Worm (Caenorhabditis elegans) whole organism, L2 larva: ENCODE results near the gene rgs-2.
A peak's percentile ranks its signal among the peaks of the same experiment; 100 is the strongest.

Experiments
- C34F6.9 ChIP-seq: fragments of 150-350 bp; optimal IDR thresholded peaks from 2 replicates; lab custom pipeline; 2014; ENCODE audit warnings: missing biosample characterization, missing genetic modification characterization
- F13H6.1 ChIP-seq: sonication (generic microtip); optimal IDR thresholded peaks from 2 replicates; lab custom pipeline; 2016; ENCODE audit warnings: missing genetic modification characterization, missing compliant biosample characterization
- ZK546.5 ChIP-seq: sonication (generic microtip); optimal IDR thresholded peaks from 2 replicates; lab custom pipeline; 2017; ENCODE audit warnings: missing biosample characterization, missing genetic modification characterization
- alr-1 ChIP-seq: fragments of 150-350 bp; optimal IDR thresholded peaks from 2 replicates; lab custom pipeline; 2014; ENCODE audit warnings: missing biosample characterization, missing genetic modification characterization
- ama-1 ChIP-seq: fragments of 150-350 bp; optimal IDR thresholded peaks from 2 replicates; lab custom pipeline; 2018; ENCODE audit warnings: inconsistent platforms
- ceh-16 ChIP-seq: fragments of 150-350 bp; optimal IDR thresholded peaks from 2 replicates; lab custom pipeline; 2014; ENCODE audit warnings: missing biosample characterization, missing genetic modification characterization
- crh-2 ChIP-seq: sonication (generic microtip); optimal IDR thresholded peaks from 2 replicates; lab custom pipeline; 2017; ENCODE audit warnings: missing biosample characterization, missing genetic modification characterization
- dmd-4 ChIP-seq: sonication (generic microtip); optimal IDR thresholded peaks from 2 replicates; lab custom pipeline; 2017; ENCODE audit warnings: missing biosample characterization, missing genetic modification characterization
- egl-27 ChIP-seq: sonication (generic microtip); optimal IDR thresholded peaks from 3 replicates; lab custom pipeline; 2017; ENCODE audit warnings: missing biosample characterization, missing genetic modification reagents, missing genetic modification characterization
- elt-1 ChIP-seq: fragments of 150-350 bp; optimal IDR thresholded peaks from 2 replicates; lab custom pipeline; 2014; ENCODE audit warnings: missing biosample characterization, missing genetic modification characterization
- fos-1 ChIP-seq: fragments of 150-350 bp; optimal IDR thresholded peaks from 2 replicates; lab custom pipeline; 2014; ENCODE audit warnings: missing biosample characterization, missing genetic modification characterization
- gmeb-1 ChIP-seq: fragments of 150-350 bp; optimal IDR thresholded peaks from 2 replicates; lab custom pipeline; 2014; ENCODE audit warnings: missing biosample characterization, missing genetic modification characterization
- lin-11 ChIP-seq: fragments of 150-350 bp; sonication (generic microtip); optimal IDR thresholded peaks from 2 replicates; lab custom pipeline; 2014; ENCODE audit warnings: missing biosample characterization, missing genetic modification characterization, inconsistent platforms, mixed read lengths
- lin-13 ChIP-seq: fragments of 150-350 bp; optimal IDR thresholded peaks from 2 replicates; lab custom pipeline; 2014; ENCODE audit warnings: missing biosample characterization, missing genetic modification reagents, missing genetic modification characterization
- lin-39 ChIP-seq: fragments of 150-350 bp; optimal IDR thresholded peaks from 2 replicates; lab custom pipeline; 2014; ENCODE audit warnings: missing biosample characterization, missing genetic modification reagents, missing genetic modification characterization
- lsy-2 ChIP-seq, 2 experiments: fragments of 150-350 bp in 1 of 2; sonication (generic microtip) in 1 of 2; optimal IDR thresholded peaks; 2 replicates each; lab custom pipeline; 2014 to 2017; ENCODE audit warnings: missing biosample characterization in 2 of 2, missing genetic modification characterization in 2 of 2
- mab-5 ChIP-seq: fragments of 150-350 bp; optimal IDR thresholded peaks from 2 replicates; lab custom pipeline; 2014; ENCODE audit warnings: missing biosample characterization, missing genetic modification characterization
- mbf-1 ChIP-seq: sonication (generic microtip); optimal IDR thresholded peaks from 2 replicates; lab custom pipeline; 2017; ENCODE audit warnings: missing biosample characterization, missing genetic modification characterization
- mdl-1 ChIP-seq, 2 experiments: fragments of 150-350 bp in 1 of 2; sonication (generic microtip) in 1 of 2; optimal IDR thresholded peaks; 2 replicates each; lab custom pipeline; 2017; ENCODE audit warnings: missing biosample characterization in 2 of 2, missing genetic modification characterization in 2 of 2
- nhr-10 ChIP-seq: sonication (generic microtip); optimal IDR thresholded peaks from 2 replicates; lab custom pipeline; 2017; ENCODE audit warnings: missing biosample characterization, missing genetic modification characterization
- nhr-12 ChIP-seq: fragments of 150-350 bp; optimal IDR thresholded peaks from 2 replicates; lab custom pipeline; 2014; ENCODE audit warnings: missing biosample characterization, missing genetic modification characterization
- nhr-129 ChIP-seq: fragments of 150-350 bp; optimal IDR thresholded peaks from 2 replicates; lab custom pipeline; 2014; ENCODE audit warnings: missing biosample characterization, missing genetic modification characterization
- nhr-21 ChIP-seq: fragments of 150-350 bp; optimal IDR thresholded peaks from 2 replicates; lab custom pipeline; 2014; ENCODE audit warnings: missing biosample characterization, missing genetic modification characterization
- nhr-23 ChIP-seq: fragments of 150-350 bp; optimal IDR thresholded peaks from 2 replicates; lab custom pipeline; 2014; ENCODE audit warnings: missing biosample characterization, missing genetic modification reagents, missing genetic modification characterization
- nhr-237 ChIP-seq: fragments of 150-350 bp; optimal IDR thresholded peaks from 2 replicates; lab custom pipeline; 2014; ENCODE audit warnings: missing biosample characterization, missing genetic modification characterization
- nhr-25 ChIP-seq: fragments of 150-350 bp; sonication (generic microtip); optimal IDR thresholded peaks from 3 replicates; lab custom pipeline; 2014; ENCODE audit warnings: missing biosample characterization, missing genetic modification characterization
- nhr-6 ChIP-seq: fragments of 150-350 bp; optimal IDR thresholded peaks from 2 replicates; lab custom pipeline; 2014; ENCODE audit warnings: missing biosample characterization, missing genetic modification characterization
- nhr-77 ChIP-seq: fragments of 150-350 bp; optimal IDR thresholded peaks from 2 replicates; lab custom pipeline; 2014; ENCODE audit warnings: missing biosample characterization, missing genetic modification characterization
- sem-4 ChIP-seq: fragments of 150-350 bp; optimal IDR thresholded peaks from 2 replicates; lab custom pipeline; 2014; ENCODE audit warnings: missing biosample characterization, missing genetic modification reagents, missing genetic modification characterization
- sma-3 ChIP-seq: sonication (generic microtip); optimal IDR thresholded peaks from 2 replicates; lab custom pipeline; 2016; ENCODE audit warnings: missing genetic modification reagents, missing genetic modification characterization, missing compliant biosample characterization
- sma-9 ChIP-seq, 2 experiments: fragments of 150-350 bp in 1 of 2; sonication (generic microtip) in 1 of 2; optimal IDR thresholded peaks; 2 replicates each; lab custom pipeline; 2014 to 2016; ENCODE audit warnings: missing genetic modification characterization in 2 of 2, mild to moderate bottlenecking in 1 of 2, missing biosample characterization in 1 of 2, missing compliant biosample characterization in 1 of 2, missing genetic modification reagents in 1 of 2, moderate library complexity in 1 of 2
- snpc-4 ChIP-seq: fragments of 150-350 bp; optimal IDR thresholded peaks from 2 replicates; lab custom pipeline; 2014; ENCODE audit warnings: missing biosample characterization, missing genetic modification characterization
- unc-39 ChIP-seq: fragments of 150-350 bp; optimal IDR thresholded peaks from 2 replicates; lab custom pipeline; 2014; ENCODE audit warnings: missing biosample characterization, missing genetic modification characterization
- unc-55 ChIP-seq: fragments of 150-350 bp; sonication (generic microtip); optimal IDR thresholded peaks from 3 replicates; lab custom pipeline; 2014; ENCODE audit warnings: missing biosample characterization, missing genetic modification reagents, missing genetic modification characterization
- unc-62 ChIP-seq: fragments of 150-350 bp; optimal IDR thresholded peaks from 2 replicates; lab custom pipeline; 2014; ENCODE audit warnings: missing biosample characterization, missing genetic modification reagents, missing genetic modification characterization
- ztf-1 ChIP-seq: fragments of 200-800 bp; sonication (Bioruptor generic); conservative IDR thresholded peaks from 2 replicates; pipeline ENCODE4 v1.3.6; 2022; ENCODE audit warnings: missing genetic modification characterization, missing compliant biosample characterization
- ztf-11 ChIP-seq: sonication (generic microtip); optimal IDR thresholded peaks from 2 replicates; lab custom pipeline; 2017; ENCODE audit warnings: missing biosample characterization, missing genetic modification characterization
- ztf-4 ChIP-seq: fragments of 150-350 bp; optimal IDR thresholded peaks from 2 replicates; lab custom pipeline; 2014; ENCODE audit warnings: missing biosample characterization, missing genetic modification characterization

Gene rgs-2

DNA sequence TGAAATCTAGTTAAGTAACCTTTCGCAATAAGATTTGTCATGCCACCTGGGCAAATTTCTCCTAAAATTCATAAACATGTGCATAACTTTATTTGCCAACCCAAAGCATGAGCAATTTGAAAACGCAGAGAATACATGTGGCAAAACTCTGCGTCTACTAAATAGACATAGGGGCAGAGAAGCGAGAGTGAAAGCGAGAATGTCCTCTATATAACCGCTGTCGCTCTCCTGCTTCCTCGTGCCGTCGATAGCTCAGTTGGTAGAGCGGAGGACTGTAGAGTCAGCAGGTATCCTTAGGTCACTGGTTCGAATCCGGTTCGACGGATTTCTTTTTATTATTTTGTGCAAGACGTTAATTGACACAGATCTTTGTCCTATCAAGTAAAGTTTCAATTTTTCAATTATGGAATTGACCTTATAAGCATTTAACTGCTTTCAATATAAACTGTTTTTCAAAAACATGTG, 47.4 kb upstream of the rgs-2 start (continued):
- no peak for TF ChIP-seq ztf-1 (GFP tag; lab: Robert Waterston, UW)
- TF ChIP-seq elt-1 (tag; lab: Kevin White, UChicago), result no peak
- TF ChIP-seq egl-27 (tag; lab: Kevin White, UChicago), result peak; percentile 35
- TF ChIP-seq lsy-2 (tag; optimal IDR thresholded peaks at IDR 0.05; lab: Kevin White, UChicago), result peak in 1 of 2 experiments; percentile 51
- TF ChIP-seq ZK546.5 (tag; lab: Kevin White, UChicago), result no peak
- peak; percentile 80 for TF ChIP-seq lin-13 (GFP tag; lab: Kevin White, UChicago)
- TF ChIP-seq mbf-1, result no peak
- no peak for TF ChIP-seq ztf-4
- peak; percentile 74 for TF ChIP-seq ama-1 (lab: Kevin White, UChicago)
- no peak for TF ChIP-seq nhr-10 (tag; lab: Kevin White, UChicago)
- TF ChIP-seq sma-9 (GFP tag; optimal IDR thresholded peaks at IDR 0.05; lab: Kevin White, UChicago), result peak; percentile 88
- no peak for TF ChIP-seq sma-9 (tag; optimal IDR thresholded peaks at IDR 0.05; lab: Kevin White, UChicago)
- TF ChIP-seq nhr-25 (tag; lab: Kevin White, UChicago), result peak; percentile 4
- TF ChIP-seq unc-39, result no peak
- TF ChIP-seq nhr-23, result no peak

DNA sequence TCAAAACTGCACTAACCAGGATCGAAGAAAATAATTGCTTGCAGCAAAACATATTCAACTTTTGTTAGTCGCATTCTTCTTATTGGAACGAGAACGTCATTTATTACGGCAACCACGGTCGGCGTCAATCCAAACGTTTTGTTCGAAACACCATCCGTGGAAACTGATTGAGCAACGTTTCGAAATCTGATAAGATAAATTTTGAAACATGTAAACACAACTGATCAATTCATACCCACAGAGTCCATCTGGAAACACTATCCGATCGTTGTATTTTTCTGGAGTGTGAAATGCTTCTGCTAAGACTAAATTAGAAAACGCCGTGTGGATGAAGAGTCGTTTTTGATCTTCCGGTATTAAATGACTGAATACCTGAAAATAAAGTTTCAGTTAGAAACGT, 46.7 kb upstream of the rgs-2 start:
- TF ChIP-seq ama-1 (lab: Kevin White, UChicago) (peak; percentile 37), nhr-129 (tag; lab: Kevin White, UChicago) (peak; percentile 33), alr-1 (tag; lab: Kevin White, UChicago) (no peak)
- TF ChIP-seq, all 48 proteins: peak for 2

DNA sequence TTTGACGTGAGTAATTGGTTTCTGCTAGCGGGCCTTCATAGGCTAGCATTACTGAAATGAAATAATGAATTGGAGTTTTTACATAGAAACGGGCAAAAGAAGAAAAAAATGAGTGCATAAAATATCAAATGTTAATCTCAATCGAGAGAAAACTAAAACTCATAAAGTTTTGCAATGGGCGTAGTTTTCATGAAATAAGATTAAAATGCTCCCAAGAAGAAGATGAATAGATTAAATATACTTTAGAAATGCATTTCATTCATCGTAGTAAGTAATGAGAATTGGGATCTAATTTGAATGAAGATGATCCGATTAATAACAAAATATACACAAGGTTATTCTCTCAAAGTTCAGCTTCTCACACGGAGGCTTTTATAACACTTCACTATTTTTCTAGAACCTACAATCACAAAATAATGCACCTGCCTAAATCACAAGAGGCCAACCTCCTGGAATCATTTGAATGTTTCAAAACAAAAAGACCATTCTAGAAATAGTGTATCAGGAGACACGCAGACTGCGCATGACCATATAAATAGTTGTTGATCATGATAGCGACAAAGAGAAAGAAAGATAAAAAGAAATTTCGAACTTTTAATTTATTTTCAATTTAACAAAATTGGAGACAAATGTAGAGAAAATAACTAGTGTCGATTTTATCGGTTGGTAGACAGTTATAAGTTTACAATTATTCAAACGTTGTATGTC, 44.5 kb upstream of the rgs-2 start, which contains the start of gene nhr-17:
Gene nhr-17, minus strand, starts transcription at position 51 of the 708 bp plus-strand sequence.
- TF ChIP-seq fos-1, result peak; percentile 11
- peak; percentile 58 for TF ChIP-seq crh-2
- peak; percentile 37 for TF ChIP-seq nhr-129 (tag; lab: Kevin White, UChicago)
- TF ChIP-seq sma-3, result peak; percentile 30
- no peak for TF ChIP-seq mab-5
- TF ChIP-seq alr-1 (tag; lab: Kevin White, UChicago), result no peak
- peak; percentile 22 for TF ChIP-seq gmeb-1 (tag; lab: Kevin White, UChicago)
- TF ChIP-seq ztf-4, result peak; percentile 40
- peak; percentile 25 for TF ChIP-seq nhr-25 (tag; lab: Kevin White, UChicago)
- no peak for TF ChIP-seq dmd-4 (tag; lab: Kevin White, UChicago)
- TF ChIP-seq C34F6.9 (tag; lab: Kevin White, UChicago), result peak; percentile 29
- peak in 1 of 2 experiments; percentile 47 for TF ChIP-seq lsy-2 (tag; optimal IDR thresholded peaks at IDR 0.05; lab: Kevin White, UChicago)

DNA sequence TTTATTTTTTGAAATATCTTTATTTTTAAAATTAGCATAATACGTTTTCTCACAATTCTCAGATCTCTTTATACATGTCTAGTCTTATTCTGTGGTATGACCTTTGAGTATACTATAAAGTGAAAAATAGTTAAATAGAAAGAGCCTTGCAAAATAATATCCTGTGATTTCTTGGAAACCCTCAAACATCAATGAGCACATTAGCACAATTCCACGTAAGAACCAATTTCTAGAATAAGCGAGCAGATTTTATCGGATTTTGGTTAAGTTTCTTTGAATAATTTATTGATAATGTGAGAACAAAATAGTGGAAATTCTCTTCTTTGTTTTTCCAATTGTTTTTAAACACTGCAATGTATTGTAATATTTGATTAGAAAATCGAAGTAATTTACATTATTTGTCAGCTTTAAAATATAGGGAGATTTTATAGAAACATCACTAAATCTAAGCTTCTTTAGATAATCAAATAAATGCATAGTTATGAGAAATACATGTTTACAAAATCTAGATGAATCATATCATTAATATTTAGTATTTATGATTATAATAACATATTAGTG, 43.4 kb upstream of the rgs-2 start:
- TF ChIP-seq lin-13 (GFP tag; lab: Kevin White, UChicago) (no peak), nhr-77 (no peak), nhr-237 (tag; lab: Kevin White, UChicago) (no peak), crh-2 (peak; percentile 11), unc-62 (GFP tag; lab: Kevin White, UChicago) (no peak), nhr-12 (tag; lab: Kevin White, UChicago) (no peak), mdl-1 (tag; optimal IDR thresholded peaks at IDR 0.05; lab: Kevin White, UChicago) (no peak), lsy-2 (tag; optimal IDR thresholded peaks at IDR 0.05; lab: Kevin White, UChicago) (peak in 1 of 2 experiments; percentile 33)

DNA sequence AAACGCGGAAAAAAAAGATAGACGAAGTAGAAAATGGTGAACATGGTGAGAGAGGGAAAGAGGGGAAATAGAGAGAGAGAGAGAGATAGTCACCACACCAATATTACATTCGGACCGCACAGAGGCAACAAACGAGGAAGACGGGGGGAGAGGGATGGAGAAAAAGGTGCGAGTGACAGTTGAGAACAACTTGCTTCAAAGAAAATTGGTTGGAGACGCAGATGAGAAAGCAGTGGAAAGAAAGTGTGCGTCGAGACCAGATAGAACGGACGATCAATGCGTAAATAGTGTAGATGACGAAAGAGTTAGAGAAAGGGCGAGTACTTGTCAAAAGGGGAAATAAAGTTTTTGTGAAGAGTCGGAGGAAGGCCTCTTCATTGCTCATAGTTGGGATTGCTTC, 42.1 kb upstream of the rgs-2 start:
- TF ChIP-seq nhr-10 (tag; lab: Kevin White, UChicago), result no peak
- TF ChIP-seq mdl-1 (tag; optimal IDR thresholded peaks at IDR 0.05; lab: Kevin White, UChicago), result peak; percentile 51 to 62
- TF ChIP-seq C34F6.9 (tag; lab: Kevin White, UChicago), result peak; percentile 78
- TF ChIP-seq nhr-129 (tag; lab: Kevin White, UChicago), result peak; percentile 95
- no peak for TF ChIP-seq lin-39 (tag; lab: Kevin White, UChicago)
- TF ChIP-seq gmeb-1 (tag; lab: Kevin White, UChicago), result peak; percentile 18
- no peak for TF ChIP-seq ZK546.5 (tag; lab: Kevin White, UChicago)
- no peak for TF ChIP-seq ztf-11 (tag; lab: Kevin White, UChicago)
- TF ChIP-seq ztf-4, result peak; percentile 46
- TF ChIP-seq sma-9 (GFP tag; optimal IDR thresholded peaks at IDR 0.05; lab: Kevin White, UChicago), result peak; percentile 91
- TF ChIP-seq sma-9 (tag; optimal IDR thresholded peaks at IDR 0.05; lab: Kevin White, UChicago), result no peak
- TF ChIP-seq ceh-16 (tag; lab: Kevin White, UChicago), result peak; percentile 34
- TF ChIP-seq fos-1, result peak; percentile 87
- no peak for TF ChIP-seq elt-1 (tag; lab: Kevin White, UChicago)
- TF ChIP-seq lsy-2 (tag; optimal IDR thresholded peaks at IDR 0.05; lab: Kevin White, UChicago), result peak; percentile 39 to 78
- peak; percentile 38 for TF ChIP-seq snpc-4 (tag; lab: Kevin White, UChicago)
- peak; percentile 71 for TF ChIP-seq sma-3
- peak; percentile 65 for TF ChIP-seq lin-11
- TF ChIP-seq nhr-25 (tag; lab: Kevin White, UChicago), result peak; percentile 81
- TF ChIP-seq nhr-23, result no peak
- TF ChIP-seq mab-5, result peak; percentile 83
- no peak for TF ChIP-seq ama-1 (lab: Kevin White, UChicago)
- TF ChIP-seq egl-27 (tag; lab: Kevin White, UChicago), result peak; percentile 81
- TF ChIP-seq alr-1 (tag; lab: Kevin White, UChicago), result peak; percentile 12
- peak; percentile 88 for TF ChIP-seq crh-2
- TF ChIP-seq nhr-21 (tag; lab: Kevin White, UChicago), result peak; percentile 70
- TF ChIP-seq unc-39, result no peak
- TF ChIP-seq nhr-6 (tag; lab: Kevin White, UChicago), result peak; percentile 92
- TF ChIP-seq nhr-237 (tag; lab: Kevin White, UChicago), result peak; percentile 15
- TF ChIP-seq unc-62 (GFP tag; lab: Kevin White, UChicago), result no peak
- peak; percentile 91 for TF ChIP-seq unc-55 (GFP tag; lab: Kevin White, UChicago)
- TF ChIP-seq sem-4, result peak; percentile 87
- peak; percentile 91 for TF ChIP-seq F13H6.1
